Fruit fly (Drosophila melanogaster) whole organism, adult: ENCODE measurements around the gene Pli.

Experiments used
- CG12768 ChIP-seq: fragments of 200-800 bp; sonication (Bioruptor generic); optimal IDR thresholded peaks from 2 replicates; lab custom pipeline; 2017; ENCODE audit warnings: missing biosample characterization, missing genetic modification characterization, mild to moderate bottlenecking, moderate library complexity, missing genetic modification reagents
- CG7045 ChIP-seq: fragments of 200-800 bp; sonication (Bioruptor generic); optimal IDR thresholded peaks from 2 replicates; lab custom pipeline; 2017; ENCODE audit warnings: missing biosample characterization, mild to moderate bottlenecking, missing genetic modification characterization
- ovo ChIP-seq: fragments of 200-800 bp; sonication (Bioruptor generic); optimal IDR thresholded peaks from 2 replicates; lab custom pipeline; 2016; ENCODE audit warnings: missing biosample characterization, missing genetic modification characterization

DNA sequence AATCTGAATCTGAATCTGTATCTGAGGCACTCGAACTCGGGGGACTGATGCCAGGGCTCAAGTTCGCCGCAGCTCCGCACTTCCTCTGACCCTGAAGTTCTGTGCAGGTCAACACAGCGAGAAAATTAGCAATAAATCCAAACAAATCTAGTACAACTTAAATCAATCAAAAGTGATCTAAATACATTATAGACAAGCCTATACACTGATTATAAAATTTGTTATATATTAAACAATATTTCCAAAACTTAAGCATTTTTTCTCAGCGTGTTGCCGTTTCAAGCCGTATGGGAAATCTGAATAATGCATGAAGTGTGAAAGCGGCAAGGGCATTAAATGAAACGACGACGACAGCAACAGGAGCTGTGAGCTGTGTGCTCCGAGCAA, 25.2 kb upstream of the Pli start:
- TF ChIP-seq ovo (GFP tag; lab: Kevin White, UChicago) (no peak), CG12768 (GFP tag; lab: Kevin White, UChicago) (no peak), CG7045 (GFP tag; lab: Kevin White, UChicago) (no peak)
